Worm (Caenorhabditis elegans): ENCODE data around the gene lips-15.

- TF ChIP-seq lin-13 (tag; optimal IDR thresholded peaks at IDR 0.05) (no peak), cnd-1 (tag; optimal IDR thresholded peaks at IDR 0.05) (no peak), mep-1 (tag; optimal IDR thresholded peaks at IDR 0.05) (no peak), ztf-11 (tag; optimal IDR thresholded peaks at IDR 0.05) (no peak), mab-5 (tag; optimal IDR thresholded peaks at IDR 0.05) (no peak), nhr-28 (tag; optimal IDR thresholded peaks at IDR 0.05) (no peak)
Observed at ce11 chrII:12606900-12607299, 2.7 kb downstream of the lips-15 start, which contains the start of gene Y38E10A.8.
